Fruit fly (Drosophila melanogaster) whole organism, embryonic: ENCODE data around the gene sick.

ENCODE experiments used
- Ada2b ChIP-seq: fragments of 200-800 bp; sonication (Bioruptor generic); IDR thresholded peaks from 2 replicates; pipeline ENCODE4 v1.3.6; 2022; ENCODE audit warnings: missing biosample characterization, missing genetic modification characterization
- CG10543 ChIP-seq: fragments of 200-800 bp; sonication (Bioruptor generic); optimal IDR thresholded peaks from 3 replicates; lab custom pipeline; 2017; ENCODE audit warnings: missing biosample characterization, mild to moderate bottlenecking, missing genetic modification characterization, moderate library complexity
- CG11085 ChIP-seq: fragments of 200-800 bp; sonication (Bioruptor generic); IDR thresholded peaks from 2 replicates; pipeline ENCODE4 v1.3.6; 2022; ENCODE audit warnings: missing biosample characterization, missing genetic modification characterization
- CG1233 ChIP-seq: fragments of 200-800 bp; sonication (Bioruptor generic); optimal IDR thresholded peaks from 4 replicates; lab custom pipeline; 2018; ENCODE audit warnings: missing biosample characterization, mild to moderate bottlenecking, missing genetic modification characterization
- CG14710 ChIP-seq: fragments of 200-800 bp; sonication (Bioruptor generic); optimal IDR thresholded peaks from 3 replicates; lab custom pipeline; 2019; ENCODE audit warnings: missing biosample characterization, mild to moderate bottlenecking, missing genetic modification characterization, moderate library complexity
- CG15011 ChIP-seq: fragments of 200-800 bp; sonication (Bioruptor generic); optimal IDR thresholded peaks from 3 replicates; lab custom pipeline; 2018; ENCODE audit warnings: missing biosample characterization, mild to moderate bottlenecking, missing genetic modification characterization
- CG15601 ChIP-seq: fragments of 200-800 bp; sonication (Bioruptor generic); optimal IDR thresholded peaks from 3 replicates; lab custom pipeline; 2019; ENCODE audit warnings: missing biosample characterization, mild to moderate bottlenecking, missing genetic modification characterization, moderate library complexity
- CG17186 ChIP-seq: fragments of 200-800 bp; sonication (Bioruptor generic); optimal IDR thresholded peaks from 3 replicates; lab custom pipeline; 2017; ENCODE audit warnings: missing biosample characterization, missing genetic modification reagents, missing genetic modification characterization
- CG17328 ChIP-seq: fragments of 200-800 bp; sonication (Bioruptor generic); IDR thresholded peaks from 2 replicates; pipeline ENCODE4 v1.3.6; 2022; ENCODE audit warnings: missing biosample characterization, missing genetic modification characterization
- CG17359 ChIP-seq: fragments of 200-800 bp; sonication (Bioruptor generic); optimal IDR thresholded peaks from 3 replicates; lab custom pipeline; 2018; ENCODE audit warnings: missing biosample characterization, mild to moderate bottlenecking, missing genetic modification characterization, moderate library complexity
- CG17612 ChIP-seq: fragments of 200-800 bp; sonication (Bioruptor generic); IDR thresholded peaks from 2 replicates; pipeline ENCODE4 v1.3.6; 2022; ENCODE audit warnings: missing biosample characterization, missing genetic modification characterization
- CG2678 ChIP-seq: fragments of 200-800 bp; sonication (Bioruptor generic); optimal IDR thresholded peaks from 3 replicates; lab custom pipeline; 2019; ENCODE audit warnings: missing biosample characterization, mild to moderate bottlenecking, missing genetic modification characterization, moderate library complexity
- CG30431 ChIP-seq: fragments of 200-800 bp; sonication (Bioruptor generic); optimal IDR thresholded peaks from 2 replicates; lab custom pipeline; 2017; ENCODE audit warnings: missing biosample characterization, missing genetic modification characterization
- CG3065 ChIP-seq: fragments of 200-800 bp; sonication (Bioruptor generic); optimal IDR thresholded peaks from 2 replicates; lab custom pipeline; 2016; ENCODE audit warnings: missing biosample characterization, missing genetic modification characterization
- CG31441 ChIP-seq: fragments of 200-800 bp; sonication (Bioruptor generic); IDR thresholded peaks from 2 replicates; pipeline ENCODE4 v1.3.6; 2022; ENCODE audit warnings: missing biosample characterization, missing genetic modification characterization
- CG4730 ChIP-seq: fragments of 200-800 bp; sonication (Bioruptor generic); IDR thresholded peaks from 2 replicates; pipeline ENCODE4 v1.3.6; 2022; ENCODE audit warnings: missing biosample characterization, missing genetic modification characterization
- CG4820 ChIP-seq: fragments of 200-800 bp; sonication (Bioruptor generic); optimal IDR thresholded peaks from 3 replicates; lab custom pipeline; 2016; ENCODE audit warnings: missing biosample characterization, missing genetic modification characterization
- CG6175 ChIP-seq: fragments of 200-800 bp; sonication (Bioruptor generic); IDR thresholded peaks from 3 replicates; pipeline ENCODE4 v1.3.6; 2022; ENCODE audit warnings: missing biosample characterization, missing genetic modification characterization
- CG6654 ChIP-seq: fragments of 200-800 bp; sonication (Bioruptor generic); optimal IDR thresholded peaks from 2 replicates; lab custom pipeline; 2017; ENCODE audit warnings: missing biosample characterization, mild to moderate bottlenecking, missing genetic modification characterization
- CG6689 ChIP-seq: fragments of 200-800 bp; sonication (Bioruptor generic); IDR thresholded peaks from 2 replicates; pipeline ENCODE4 v1.3.6; 2022; ENCODE audit warnings: missing biosample characterization, missing genetic modification characterization
- CG7357 ChIP-seq: fragments of 200-800 bp; sonication (Bioruptor generic); IDR thresholded peaks from 3 replicates; pipeline ENCODE4 v1.3.6; 2022; ENCODE audit warnings: missing biosample characterization, missing genetic modification characterization
- CG7963 ChIP-seq: fragments of 200-800 bp; sonication (Bioruptor generic); IDR thresholded peaks from 3 replicates; pipeline ENCODE4 v1.3.6; 2022; ENCODE audit warnings: missing biosample characterization, missing genetic modification characterization; ENCODE audit not compliant: partially characterized antibody
- CG7987 ChIP-seq: fragments of 200-800 bp; sonication (Bioruptor generic); optimal IDR thresholded peaks from 2 replicates; lab custom pipeline; 2018; ENCODE audit warnings: missing biosample characterization, mild to moderate bottlenecking, missing genetic modification characterization, moderate library complexity
- D19A ChIP-seq: fragments of 200-800 bp; optimal IDR thresholded peaks from 3 replicates; lab custom pipeline; 2019; ENCODE audit warnings: missing biosample characterization, mild to moderate bottlenecking, missing genetic modification characterization, moderate library complexity
- Hr51 ChIP-seq, 2 experiments: fragments of 200-800 bp; sonication (Bioruptor generic); optimal IDR thresholded peaks; 2 replicates in 1 of 2; 3 replicates in 1 of 2; lab custom pipeline; 2016 to 2018; ENCODE audit warnings: missing biosample characterization in 2 of 2, missing genetic modification characterization in 2 of 2, mild to moderate bottlenecking in 1 of 2, moderate library complexity in 1 of 2
- Mad ChIP-seq: fragments of 200-800 bp; sonication (Bioruptor generic); optimal IDR thresholded peaks from 2 replicates; lab custom pipeline; 2016; ENCODE audit warnings: missing biosample characterization, missing genetic modification characterization
- NFAT ChIP-seq: fragments of 200-800 bp; sonication (Bioruptor generic); IDR thresholded peaks from 2 replicates; pipeline ENCODE4 v1.3.6; 2022; ENCODE audit warnings: missing biosample characterization, missing genetic modification characterization
- NK7.1 ChIP-seq: fragments of 200-800 bp; sonication (Bioruptor generic); optimal IDR thresholded peaks from 3 replicates; lab custom pipeline; 2016; ENCODE audit warnings: missing biosample characterization, missing genetic modification characterization
- Ptx1 ChIP-seq: fragments of 200-800 bp; sonication (Bioruptor generic); IDR thresholded peaks from 2 replicates; pipeline ENCODE4 v1.3.6; 2022; ENCODE audit warnings: missing biosample characterization, missing genetic modification characterization
- Ravus ChIP-seq: fragments of 200-800 bp; sonication (Bioruptor generic); IDR thresholded peaks from 2 replicates; pipeline ENCODE4 v1.3.6; 2022; ENCODE audit warnings: missing biosample characterization, missing genetic modification characterization
- abd-A ChIP-seq: fragments of 200-800 bp; sonication (Bioruptor generic); optimal IDR thresholded peaks from 3 replicates; lab custom pipeline; 2019; ENCODE audit warnings: missing biosample characterization, mild to moderate bottlenecking, missing genetic modification characterization, moderate library complexity
- al ChIP-seq: fragments of 200-800 bp; sonication (Bioruptor generic); IDR thresholded peaks from 2 replicates; pipeline ENCODE4 v1.3.6; 2022; ENCODE audit warnings: missing biosample characterization, missing genetic modification characterization
- ap ChIP-seq: fragments of 200-800 bp; sonication (Bioruptor generic); IDR thresholded peaks from 2 replicates; pipeline ENCODE4 v1.3.6; 2022; ENCODE audit warnings: missing biosample characterization, missing genetic modification characterization
- caup ChIP-seq: fragments of 200-800 bp; sonication (Bioruptor generic); optimal IDR thresholded peaks from 3 replicates; lab custom pipeline; 2017; ENCODE audit warnings: missing biosample characterization, mild to moderate bottlenecking, missing genetic modification characterization, moderate library complexity; ENCODE audit not compliant: severe bottlenecking
- cwo ChIP-seq: fragments of 200-800 bp; sonication (Bioruptor generic); optimal IDR thresholded peaks from 3 replicates; lab custom pipeline; 2017; ENCODE audit warnings: missing biosample characterization, missing genetic modification characterization, mild to moderate bottlenecking, moderate library complexity, missing genetic modification reagents
- fu2 ChIP-seq: fragments of 200-800 bp; sonication (Bioruptor generic); optimal IDR thresholded peaks from 2 replicates; lab custom pipeline; 2016; ENCODE audit warnings: missing biosample characterization, missing genetic modification characterization
- grau ChIP-seq: fragments of 200-800 bp; optimal IDR thresholded peaks from 3 replicates; lab custom pipeline; 2019; ENCODE audit warnings: missing biosample characterization, mild to moderate bottlenecking, missing genetic modification characterization, moderate library complexity
- gro ChIP-seq: fragments of 200-800 bp; sonication (Bioruptor generic); optimal IDR thresholded peaks from 2 replicates; lab custom pipeline; 2016; ENCODE audit warnings: missing biosample characterization, missing genetic modification characterization
- ham ChIP-seq: fragments of 200-800 bp; sonication (Bioruptor generic); IDR thresholded peaks from 2 replicates; pipeline ENCODE4 v1.3.6; 2022; ENCODE audit warnings: missing biosample characterization, missing genetic modification characterization
- jing ChIP-seq: fragments of 200-800 bp; sonication (Bioruptor generic); optimal IDR thresholded peaks from 2 replicates; lab custom pipeline; 2018; ENCODE audit warnings: missing biosample characterization, mild to moderate bottlenecking, missing genetic modification characterization
- mam ChIP-seq: fragments of 200-800 bp; sonication (Bioruptor generic); optimal IDR thresholded peaks from 3 replicates; lab custom pipeline; 2016; ENCODE audit warnings: missing biosample characterization, missing genetic modification characterization
- mirr ChIP-seq: fragments of 200-800 bp; sonication (Bioruptor generic); optimal IDR thresholded peaks from 3 replicates; lab custom pipeline; 2018; ENCODE audit warnings: missing biosample characterization, mild to moderate bottlenecking, missing genetic modification characterization
- oc ChIP-seq: fragments of 200-800 bp; sonication (Bioruptor generic); optimal IDR thresholded peaks from 2 replicates; lab custom pipeline; 2018; ENCODE audit warnings: missing biosample characterization, mild to moderate bottlenecking, missing genetic modification characterization, moderate library complexity
- phol ChIP-seq: fragments of 200-800 bp; sonication (Bioruptor generic); optimal IDR thresholded peaks from 3 replicates; lab custom pipeline; 2018; ENCODE audit warnings: missing biosample characterization, mild to moderate bottlenecking, missing genetic modification characterization, moderate library complexity
- prd ChIP-seq, 3 experiments: fragments of >200 bp in 2 of 3; fragments of 200-800 bp in 1 of 3; sonication (Bioruptor generic) in 1 of 3; optimal IDR thresholded peaks in 2 of 3; IDR thresholded peaks in 1 of 3; 2 replicates in 2 of 3; 3 replicates in 1 of 3; pipeline versions ENCODE4 v1.3.6 to Lab custom; 2017 to 2022; ENCODE audit warnings: missing biosample characterization in 1 of 3, missing genetic modification characterization in 1 of 3
- shn ChIP-seq: fragments of 200-800 bp; sonication (Bioruptor generic); optimal IDR thresholded peaks from 3 replicates; lab custom pipeline; 2016; ENCODE audit warnings: missing biosample characterization, missing genetic modification characterization
- sug ChIP-seq: fragments of 200-800 bp; optimal IDR thresholded peaks from 2 replicates; lab custom pipeline; 2019; ENCODE audit warnings: missing biosample characterization, mild to moderate bottlenecking, missing genetic modification characterization, moderate library complexity
- unpg ChIP-seq: fragments of 200-800 bp; sonication (Bioruptor generic); optimal IDR thresholded peaks from 3 replicates; lab custom pipeline; 2018; ENCODE audit warnings: missing biosample characterization, mild to moderate bottlenecking, missing genetic modification characterization, moderate library complexity
- zen2 ChIP-seq: fragments of 200-800 bp; sonication (Bioruptor generic); IDR thresholded peaks from 3 replicates; pipeline ENCODE4 v1.3.6; 2022; ENCODE audit warnings: missing biosample characterization, missing genetic modification characterization; ENCODE audit not compliant: partially characterized antibody

The sick gene

dm6 chr2L:19898540-19899300 lies 102.6 kb downstream of the sick start (continued):
- TF ChIP-seq gro (no peak), CG17186 (GFP tag; lab: Kevin White, UChicago) (no peak), grau (tag; lab: Kevin White, UChicago) (peak; percentile 15), CG7987 (no peak), CG15601 (tag; lab: Kevin White, UChicago) (peak; percentile 5), CG11085 (GFP tag; lab: Robert Waterston, UW) (no peak), CG10543 (no peak), zen2 (GFP tag; lab: Robert Waterston, UW) (no peak), mirr (GFP tag; lab: Kevin White, UChicago) (no peak), NK7.1 (GFP tag; lab: Kevin White, UChicago) (no peak), CG6654 (no peak), Hr51 (GFP tag; optimal IDR thresholded peaks at IDR 0.05; lab: Kevin White, UChicago) (peak in 1 of 2 experiments; percentile 29), CG31441 (GFP tag; lab: Robert Waterston, UW) (peak; percentile 34; the same call in 1 of the 2 replicates), Mad (no peak), sug (tag; lab: Kevin White, UChicago) (no peak), CG6689 (GFP tag; lab: Robert Waterston, UW) (0 out of 2 replicates have a peak, but pooled peaks have one; percentile 20), CG2678 (peak; percentile 33), unpg (GFP tag; lab: Kevin White, UChicago) (peak; percentile 26), NFAT (no peak), cwo (GFP tag; lab: Kevin White, UChicago) (peak; percentile 92), shn (GFP tag; lab: Kevin White, UChicago) (peak; percentile 7), phol (tag; lab: Kevin White, UChicago) (peak; percentile 48), oc (no peak), caup (no peak), CG7357 (GFP tag; lab: Robert Waterston, UW) (no peak), Ravus (GFP tag; lab: Robert Waterston, UW) (no peak), al (GFP tag; lab: Robert Waterston, UW) (no peak), CG7963 (no peak), abd-A (tag; lab: Kevin White, UChicago) (peak; percentile 32), CG17612 (no peak), ham (no peak), D19A (tag; lab: Kevin White, UChicago) (peak; percentile 7), CG30431 (no peak), CG3065 (GFP tag; lab: Kevin White, UChicago) (no peak), CG15011 (no peak), CG4730 (GFP tag; lab: Robert Waterston, UW) (no peak), CG14710 (tag; lab: Kevin White, UChicago) (peak; percentile 2), CG4820 (GFP tag; lab: Kevin White, UChicago) (no peak), CG17359 (tag; lab: Kevin White, UChicago) (peak; percentile 4), Ada2b (GFP tag; lab: Robert Waterston, UW) (no peak), mam (no peak), Ptx1 (GFP tag; lab: Robert Waterston, UW) (peak; percentile 39; the same call in 1 of the 2 replicates), fu2 (GFP tag; lab: Kevin White, UChicago) (no peak), prd (optimal IDR thresholded peaks at IDR 0.05; lab: Kevin White, UChicago) (no peak), prd (GFP tag; IDR thresholded peaks at IDR 0.05; lab: Robert Waterston, UW) (peak; percentile 23; the same call in 1 of the 3 replicates), CG17328 (GFP tag; lab: Robert Waterston, UW) (no peak), CG6175 (no peak), ap (GFP tag; lab: Robert Waterston, UW) (no peak), jing (GFP tag; lab: Kevin White, UChicago) (peak; percentile 2), CG1233 (GFP tag; lab: Kevin White, UChicago) (no peak)
